Fruit fly (Drosophila melanogaster) Kc167 (cell line): ENCODE measurements around the gene CG42655.

Experiments
- Myc ChIP-seq: fragments of >200 bp; optimal IDR thresholded peaks from 2 replicates; lab custom pipeline; 2017; ENCODE audit warnings: missing external identifiers
- Sin3A ChIP-seq: fragments of >200 bp; optimal IDR thresholded peaks from 2 replicates; lab custom pipeline; 2018; ENCODE audit warnings: missing external identifiers
- h ChIP-seq: fragments of >200 bp; optimal IDR thresholded peaks from 3 replicates; lab custom pipeline; 2018; ENCODE audit warnings: missing external identifiers
- insv ChIP-seq: fragments of >200 bp; optimal IDR thresholded peaks from 3 replicates; lab custom pipeline; 2018; ENCODE audit warnings: missing external identifiers
- psq ChIP-seq: fragments of >200 bp; optimal IDR thresholded peaks from 2 replicates; lab custom pipeline; 2017; ENCODE audit warnings: missing external identifiers
- ttk ChIP-seq: sonication (Bioruptor generic); optimal IDR thresholded peaks from 2 replicates; lab custom pipeline; 2017; ENCODE audit warnings: missing external identifiers

DNA sequence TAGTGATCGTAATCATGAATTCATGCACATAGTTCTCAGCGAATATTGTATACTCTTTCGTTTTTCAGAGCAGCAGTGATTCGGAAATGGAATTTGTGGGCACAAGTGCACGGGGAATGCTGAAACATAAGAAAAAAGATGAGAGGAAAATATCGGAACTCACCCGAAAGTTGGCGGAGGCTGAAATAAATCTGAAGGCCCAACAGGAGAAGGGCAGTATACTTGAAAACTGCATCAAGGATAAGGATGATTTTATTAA is 49.7 kb upstream of the CG42655 start:
- TF ChIP-seq Sin3A (lab: Kevin White, UChicago), result no peak
- no peak for TF ChIP-seq insv (lab: Kevin White, UChicago)
- no peak for TF ChIP-seq psq (lab: Kevin White, UChicago)
- TF ChIP-seq h (lab: Kevin White, UChicago), result no peak
- TF ChIP-seq ttk (lab: Kevin White, UChicago), result no peak
- no peak for TF ChIP-seq Myc (lab: Kevin White, UChicago)
